Worm (Caenorhabditis elegans) whole organism, young adult: ENCODE results near the gene znf-207.

Experiments used
- B0261.1 ChIP-seq: sonication (generic microtip); optimal IDR thresholded peaks from 2 replicates; lab custom pipeline; 2016; ENCODE audit warnings: mild to moderate bottlenecking, missing genetic modification characterization, moderate library complexity, missing compliant biosample characterization
- F10E7.11 ChIP-seq: sonication (generic microtip); optimal IDR thresholded peaks from 2 replicates; lab custom pipeline; 2017; ENCODE audit warnings: mild to moderate bottlenecking, missing genetic modification characterization, moderate library complexity, missing compliant biosample characterization
- F22D6.2 ChIP-seq: sonication (generic microtip); optimal IDR thresholded peaks from 2 replicates; lab custom pipeline; 2016; ENCODE audit warnings: mild to moderate bottlenecking, missing genetic modification characterization, missing compliant biosample characterization
- F49E8.2 ChIP-seq: sonication (generic microtip); optimal IDR thresholded peaks from 3 replicates; lab custom pipeline; 2017; ENCODE audit warnings: missing genetic modification characterization, mild to moderate bottlenecking, missing compliant biosample characterization, antibody characterized with exemption, moderate library complexity; ENCODE audit not compliant: insufficient read depth
- T26A5.8 ChIP-seq: sonication (generic microtip); optimal IDR thresholded peaks from 2 replicates; lab custom pipeline; 2016; ENCODE audit warnings: missing genetic modification characterization, missing compliant biosample characterization
- Y53F4B.3 ChIP-seq: fragments of 200-800 bp; sonication (Bioruptor generic); IDR thresholded peaks from 2 replicates; pipeline ENCODE4 v1.3.6; 2022; ENCODE audit warnings: missing genetic modification reagents, missing genetic modification characterization, missing compliant biosample characterization
- ZK185.1 ChIP-seq: sonication (generic microtip); optimal IDR thresholded peaks from 2 replicates; lab custom pipeline; 2016; ENCODE audit warnings: mild to moderate bottlenecking, missing genetic modification characterization, missing compliant biosample characterization; ENCODE audit not compliant: poor library complexity, severe bottlenecking
- ama-1 ChIP-seq, 3 experiments: fragments of 150-350 bp in 1 of 3; sonication (generic microtip) in 2 of 3; optimal IDR thresholded peaks; 2 replicates each; lab custom pipeline; 2014 to 2018; ENCODE audit warnings: missing biosample characterization in 2 of 3, missing genetic modification characterization in 2 of 3, missing genetic modification reagents in 2 of 3
- attf-5 ChIP-seq: fragments of 200-800 bp; sonication (Bioruptor generic); optimal IDR thresholded peaks from 2 replicates; lab custom pipeline; 2018; ENCODE audit warnings: mild to moderate bottlenecking, missing genetic modification characterization, missing compliant biosample characterization
- attf-6 ChIP-seq: fragments of 200-800 bp; sonication (Bioruptor generic); IDR thresholded peaks from 2 replicates; pipeline ENCODE4 v1.3.6; 2022; ENCODE audit warnings: missing genetic modification reagents, missing genetic modification characterization, missing compliant biosample characterization
- ccch-3 ChIP-seq: fragments of 200-800 bp; sonication (Bioruptor generic); optimal IDR thresholded peaks from 2 replicates; lab custom pipeline; 2018; ENCODE audit warnings: mild to moderate bottlenecking, missing genetic modification characterization, missing compliant biosample characterization
- cebp-1 ChIP-seq, 2 experiments: fragments of 200-800 bp in 1 of 2; sonication (Bioruptor generic) in 1 of 2; sonication (generic microtip) in 1 of 2; IDR thresholded peaks in 1 of 2; optimal IDR thresholded peaks in 1 of 2; 2 replicates each; pipeline versions ENCODE4 v1.3.6 to Lab custom; 2017 to 2022; ENCODE audit warnings: missing compliant biosample characterization in 2 of 2, missing genetic modification characterization in 2 of 2, mild to moderate bottlenecking in 1 of 2, missing genetic modification reagents in 1 of 2, moderate library complexity in 1 of 2
- ceh-100 ChIP-seq: fragments of 200-800 bp; sonication (Bioruptor generic); IDR thresholded peaks from 2 replicates; pipeline ENCODE4 v1.3.6; 2022; ENCODE audit warnings: missing genetic modification reagents, missing genetic modification characterization, missing compliant biosample characterization
- egl-44 ChIP-seq: fragments of 200-800 bp; sonication (Bioruptor generic); IDR thresholded peaks from 2 replicates; pipeline ENCODE4 v1.3.6; 2022; ENCODE audit warnings: missing genetic modification reagents, missing genetic modification characterization, missing compliant biosample characterization
- ets-4 ChIP-seq: fragments of 200-800 bp; sonication (Bioruptor generic); optimal IDR thresholded peaks from 2 replicates; lab custom pipeline; 2018; ENCODE audit warnings: mild to moderate bottlenecking, missing genetic modification characterization, missing compliant biosample characterization
- gei-17 ChIP-seq: fragments of 200-800 bp; sonication (Bioruptor generic); optimal IDR thresholded peaks from 2 replicates; lab custom pipeline; 2018; ENCODE audit warnings: mild to moderate bottlenecking, missing genetic modification characterization, missing compliant biosample characterization
- hmg-1.2 ChIP-seq: fragments of 200-800 bp; sonication (Bioruptor generic); IDR thresholded peaks from 2 replicates; pipeline ENCODE4 v1.3.6; 2022; ENCODE audit warnings: missing genetic modification reagents, missing genetic modification characterization, missing compliant biosample characterization
- hmg-20 ChIP-seq: fragments of 200-800 bp; sonication (Bioruptor generic); IDR thresholded peaks from 2 replicates; pipeline ENCODE4 v1.3.6; 2022; ENCODE audit warnings: missing genetic modification reagents, missing genetic modification characterization, missing compliant biosample characterization
- hsf-1 ChIP-seq: fragments of 200-800 bp; sonication (Bioruptor generic); IDR thresholded peaks from 2 replicates; pipeline ENCODE4 v1.3.6; 2022; ENCODE audit warnings: missing genetic modification reagents, missing genetic modification characterization, missing compliant biosample characterization
- lin-26 ChIP-seq: fragments of 200-800 bp; sonication (Bioruptor generic); IDR thresholded peaks from 2 replicates; pipeline ENCODE4 v1.3.6; 2022; ENCODE audit warnings: missing genetic modification reagents, missing genetic modification characterization, missing compliant biosample characterization
- madf-3 ChIP-seq: fragments of 200-800 bp; sonication (Bioruptor generic); IDR thresholded peaks from 2 replicates; pipeline ENCODE4 v1.3.6; 2022; ENCODE audit warnings: missing genetic modification reagents, missing genetic modification characterization, missing compliant biosample characterization
- madf-8 ChIP-seq: fragments of 200-800 bp; sonication (Bioruptor generic); conservative IDR thresholded peaks from 2 replicates; pipeline ENCODE4 v1.3.6; 2022; ENCODE audit warnings: missing genetic modification reagents, missing genetic modification characterization, missing compliant biosample characterization
- nfya-2 ChIP-seq: fragments of 200-800 bp; sonication (Bioruptor generic); IDR thresholded peaks from 2 replicates; pipeline ENCODE4 v1.3.6; 2022; ENCODE audit warnings: missing genetic modification reagents, missing genetic modification characterization, missing compliant biosample characterization
- nhr-120 ChIP-seq: fragments of 200-800 bp; sonication (Bioruptor generic); IDR thresholded peaks from 2 replicates; pipeline ENCODE4 v1.3.6; 2022; ENCODE audit warnings: missing genetic modification characterization, missing compliant biosample characterization
- nhr-179 ChIP-seq: sonication (generic microtip); optimal IDR thresholded peaks from 2 replicates; lab custom pipeline; 2016; ENCODE audit warnings: mild to moderate bottlenecking, missing genetic modification characterization, missing compliant biosample characterization
- nhr-27 ChIP-seq: fragments of 200-800 bp; sonication (Bioruptor generic); optimal IDR thresholded peaks from 2 replicates; lab custom pipeline; 2018; ENCODE audit warnings: mild to moderate bottlenecking, missing genetic modification characterization, moderate library complexity, missing compliant biosample characterization
- nhr-80 ChIP-seq: sonication (generic microtip); optimal IDR thresholded peaks from 2 replicates; lab custom pipeline; 2016; ENCODE audit warnings: missing genetic modification characterization, missing compliant biosample characterization
- nhr-90 ChIP-seq: sonication (generic microtip); optimal IDR thresholded peaks from 2 replicates; lab custom pipeline; 2016; ENCODE audit warnings: missing genotype, mild to moderate bottlenecking, missing genetic modification characterization, missing compliant biosample characterization
- pbrm-1 ChIP-seq: fragments of 200-800 bp; sonication (Bioruptor generic); IDR thresholded peaks from 2 replicates; pipeline ENCODE4 v1.3.6; 2022; ENCODE audit warnings: missing genetic modification reagents, missing genetic modification characterization, missing compliant biosample characterization
- pha-4 ChIP-seq: fragments of 150-350 bp; sonication (generic microtip); optimal IDR thresholded peaks from 2 replicates; lab custom pipeline; 2014; ENCODE audit warnings: missing biosample characterization, missing genetic modification reagents, missing genetic modification characterization
- rcor-1 ChIP-seq: fragments of 200-800 bp; sonication (Bioruptor generic); IDR thresholded peaks from 2 replicates; pipeline ENCODE4 v1.3.6; 2022; ENCODE audit warnings: missing genetic modification reagents, missing genetic modification characterization, missing compliant biosample characterization
- sdz-38 ChIP-seq: sonication (generic microtip); optimal IDR thresholded peaks from 2 replicates; lab custom pipeline; 2016; ENCODE audit warnings: missing genotype, missing genetic modification characterization, missing compliant biosample characterization
- snpc-1.3 ChIP-seq: sonication (generic microtip); optimal IDR thresholded peaks from 2 replicates; lab custom pipeline; 2017; ENCODE audit warnings: missing genetic modification characterization, mild to moderate bottlenecking, missing compliant biosample characterization, antibody characterized with exemption, moderate library complexity, missing genotype, missing genetic modification reagents; ENCODE audit not compliant: insufficient read depth
- snpc-3.4 ChIP-seq: sonication (generic microtip); optimal IDR thresholded peaks from 2 replicates; lab custom pipeline; 2017; ENCODE audit warnings: missing genetic modification characterization, mild to moderate bottlenecking, missing compliant biosample characterization, antibody characterized with exemption, moderate library complexity, missing genotype, missing genetic modification reagents
- unc-62 ChIP-seq: fragments of 150-350 bp; optimal IDR thresholded peaks from 2 replicates; lab custom pipeline; 2014; ENCODE audit warnings: missing biosample characterization, missing genetic modification reagents, missing genetic modification characterization
- xnd-1 ChIP-seq: sonication (generic microtip); optimal IDR thresholded peaks from 2 replicates; lab custom pipeline; 2016; ENCODE audit warnings: missing genotype, missing genetic modification reagents, missing genetic modification characterization, missing compliant biosample characterization
- ztf-22 ChIP-seq: fragments of 200-800 bp; sonication (Bioruptor generic); optimal IDR thresholded peaks from 2 replicates; lab custom pipeline; 2018; ENCODE audit warnings: mild to moderate bottlenecking, missing genetic modification characterization, moderate library complexity, missing compliant biosample characterization
- ztf-28 ChIP-seq: fragments of 200-800 bp; sonication (Bioruptor generic); IDR thresholded peaks from 2 replicates; pipeline ENCODE4 v1.3.6; 2022; ENCODE audit warnings: missing genetic modification reagents, missing genetic modification characterization, missing compliant biosample characterization

Gene znf-207

ce11 chrIV:11284102-11284531 is 26.7 kb upstream of the znf-207 start:
- TF ChIP-seq nhr-90 (tag; lab: Kevin White, UChicago): peak; percentile 50
- TF ChIP-seq attf-6 (GFP tag; lab: Robert Waterston, UW): no peak
- TF ChIP-seq nhr-27 (tag; lab: Kevin White, UChicago): no peak
- TF ChIP-seq snpc-1.3 (tag; lab: Kevin White, UChicago): no peak
- TF ChIP-seq egl-44: 0 out of 2 replicates have a peak, but pooled peaks have one; percentile 20
- TF ChIP-seq Y53F4B.3 (GFP tag; lab: Robert Waterston, UW): no peak
- no peak for TF ChIP-seq ccch-3 (GFP tag; lab: Kevin White, UChicago)
- TF ChIP-seq lin-26 (GFP tag; lab: Robert Waterston, UW): no peak
- 0 out of 2 replicates have a peak, but pooled peaks have one; percentile 27 for TF ChIP-seq cebp-1 (GFP tag; IDR thresholded peaks at IDR 0.05; lab: Robert Waterston, UW)
- no peak for TF ChIP-seq cebp-1 (tag; optimal IDR thresholded peaks at IDR 0.05; lab: Kevin White, UChicago)
- peak; percentile 98 for TF ChIP-seq nhr-80 (tag; lab: Kevin White, UChicago)
- TF ChIP-seq F10E7.11 (tag; lab: Kevin White, UChicago): no peak
- TF ChIP-seq hsf-1 (GFP tag; lab: Robert Waterston, UW): no peak
- TF ChIP-seq xnd-1 (tag; lab: Kevin White, UChicago): no peak
- TF ChIP-seq T26A5.8 (tag; lab: Kevin White, UChicago): no peak
- peak; percentile 52 for TF ChIP-seq ets-4 (GFP tag; lab: Kevin White, UChicago)
- TF ChIP-seq hmg-1.2: peak; percentile 50
- no peak for TF ChIP-seq pha-4 (tag; lab: Kevin White, UChicago)
- TF ChIP-seq B0261.1 (tag; lab: Kevin White, UChicago): no peak
- peak; percentile 62 for TF ChIP-seq ztf-22 (GFP tag; lab: Kevin White, UChicago)
- TF ChIP-seq snpc-3.4 (tag; lab: Kevin White, UChicago): no peak
- TF ChIP-seq unc-62: peak; percentile 52
- no peak for TF ChIP-seq nfya-2 (GFP tag; lab: Robert Waterston, UW)

ce11 chrIV:11285239-11285638 is 25.5 kb upstream of the znf-207 start:
- TF ChIP-seq cebp-1 (GFP tag; IDR thresholded peaks at IDR 0.05; lab: Robert Waterston, UW) (peak; percentile 51; the same call in 1 of the 2 replicates), cebp-1 (tag; optimal IDR thresholded peaks at IDR 0.05; lab: Kevin White, UChicago) (peak; percentile 69), nhr-27 (tag; lab: Kevin White, UChicago) (no peak), madf-8 (GFP tag; lab: Robert Waterston, UW) (no peak), madf-3 (GFP tag; lab: Robert Waterston, UW) (no peak), attf-5 (GFP tag; lab: Kevin White, UChicago) (no peak), gei-17 (no peak), nhr-120 (GFP tag; lab: Robert Waterston, UW) (no peak), pbrm-1 (GFP tag; lab: Robert Waterston, UW) (no peak)

ce11 chrIV:11286112-11286511 is 24.7 kb upstream of the znf-207 start:
- TF ChIP-seq F49E8.2 (no peak), lin-26 (GFP tag; lab: Robert Waterston, UW) (no peak), sdz-38 (tag; lab: Kevin White, UChicago) (no peak), F22D6.2 (no peak), ama-1 (optimal IDR thresholded peaks at IDR 0.05; lab: Kevin White, UChicago) (no peak), ama-1 (GFP tag; optimal IDR thresholded peaks at IDR 0.05; lab: Kevin White, UChicago) (no peak), ZK185.1 (no peak), nhr-179 (tag; lab: Kevin White, UChicago) (no peak), pha-4 (tag; lab: Kevin White, UChicago) (no peak), rcor-1 (GFP tag; lab: Robert Waterston, UW) (no peak), hmg-20 (no peak), ztf-28 (GFP tag; lab: Robert Waterston, UW) (no peak), ceh-100 (GFP tag; lab: Robert Waterston, UW) (no peak)
